Worm (Caenorhabditis elegans) whole organism, L4 larva: ENCODE measurements around the gene btbd-10.

ENCODE experiments used
- F10B5.3 ChIP-seq: sonication (generic microtip); optimal IDR thresholded peaks from 2 replicates; lab custom pipeline; 2016; ENCODE audit warnings: mild to moderate bottlenecking, missing genetic modification characterization, missing compliant biosample characterization
- F26F4.8 ChIP-seq: fragments of 200-800 bp; sonication (Bioruptor generic); conservative IDR thresholded peaks from 2 replicates; pipeline ENCODE4 v1.3.6; 2022; ENCODE audit warnings: missing genetic modification characterization, missing compliant biosample characterization
- F37D6.2 ChIP-seq: sonication (generic microtip); optimal IDR thresholded peaks from 2 replicates; lab custom pipeline; 2016; ENCODE audit warnings: mild to moderate bottlenecking, missing genetic modification characterization, missing compliant biosample characterization
- R02D3.7 ChIP-seq: fragments of 150-350 bp; sonication (generic microtip); optimal IDR thresholded peaks from 3 replicates; lab custom pipeline; 2014; ENCODE audit warnings: missing biosample characterization, missing genetic modification characterization
- Y105C5A.15 ChIP-seq: fragments of 200-800 bp; sonication (Bioruptor generic); IDR thresholded peaks from 2 replicates; pipeline ENCODE4 v1.3.6; 2022; ENCODE audit warnings: missing genetic modification characterization, missing compliant biosample characterization
- Y48G9A.11 ChIP-seq: fragments of 200-800 bp; sonication (Bioruptor generic); IDR thresholded peaks from 2 replicates; pipeline ENCODE4 v1.3.6; 2022; ENCODE audit warnings: missing genetic modification reagents, missing genetic modification characterization, missing compliant biosample characterization
- Y5F2A.4 ChIP-seq: fragments of 200-800 bp; sonication (Bioruptor generic); optimal IDR thresholded peaks from 2 replicates; lab custom pipeline; 2018; ENCODE audit warnings: mild to moderate bottlenecking, missing genetic modification characterization, missing compliant biosample characterization
- Y75B8A.6 ChIP-seq: fragments of 200-800 bp; sonication (Bioruptor generic); IDR thresholded peaks from 2 replicates; pipeline ENCODE4 v1.3.6; 2022; ENCODE audit warnings: missing genetic modification reagents, missing genetic modification characterization, missing compliant biosample characterization
- ZK337.2 ChIP-seq: fragments of 200-800 bp; sonication (Bioruptor generic); IDR thresholded peaks from 2 replicates; pipeline ENCODE4 v1.3.6; 2022; ENCODE audit warnings: missing genetic modification reagents, missing genetic modification characterization, missing compliant biosample characterization
- ZK546.5 ChIP-seq, 2 experiments: sonication (generic microtip); optimal IDR thresholded peaks; 2 replicates each; lab custom pipeline; 2017; ENCODE audit warnings: missing biosample characterization in 2 of 2, missing genetic modification characterization in 2 of 2
- aha-1 ChIP-seq: fragments of 150-350 bp; peaks from one replicate; lab custom pipeline; 2014; ENCODE audit warnings: missing biosample characterization, missing genetic modification characterization
- ama-1 ChIP-seq: fragments of 150-350 bp; optimal IDR thresholded peaks from 2 replicates; lab custom pipeline; 2014; ENCODE audit warnings: inconsistent platforms, mixed read lengths
- attf-4 ChIP-seq: sonication (generic microtip); optimal IDR thresholded peaks from 3 replicates; lab custom pipeline; 2017; ENCODE audit warnings: missing biosample characterization, missing genetic modification characterization
- ceh-32 ChIP-seq: sonication (generic microtip); optimal IDR thresholded peaks from 2 replicates; lab custom pipeline; 2016; ENCODE audit warnings: mild to moderate bottlenecking, missing genetic modification characterization, missing compliant biosample characterization; ENCODE audit not compliant: poor library complexity
- ceh-44 ChIP-seq: fragments of 200-800 bp; sonication (Bioruptor generic); IDR thresholded peaks from 2 replicates; pipeline ENCODE4 v1.3.6; 2022; ENCODE audit warnings: missing genetic modification reagents, missing genetic modification characterization, missing compliant biosample characterization
- ces-1 ChIP-seq: fragments of 150-350 bp; sonication (generic microtip); optimal IDR thresholded peaks from 4 replicates; lab custom pipeline; 2014; ENCODE audit warnings: missing biosample characterization, missing genetic modification reagents, missing genetic modification characterization
- ctbp-1 ChIP-seq: fragments of 200-800 bp; sonication (Bioruptor generic); IDR thresholded peaks from 2 replicates; pipeline ENCODE4 v1.3.6; 2022; ENCODE audit warnings: missing genetic modification reagents, missing genetic modification characterization, missing compliant biosample characterization
- daf-16 ChIP-seq, 3 experiments: sonication (generic microtip); optimal IDR thresholded peaks; 2 replicates each; lab custom pipeline; 2016 to 2017; ENCODE audit warnings: missing genetic modification characterization in 3 of 3, missing genetic modification reagents in 3 of 3, mild to moderate bottlenecking in 2 of 3, missing compliant biosample characterization in 2 of 3, missing biosample characterization in 1 of 3, moderate library complexity in 1 of 3
- dmd-6 ChIP-seq: fragments of 200-800 bp; sonication (Bioruptor generic); IDR thresholded peaks from 2 replicates; pipeline ENCODE4 v1.3.6; 2022; ENCODE audit warnings: missing genetic modification reagents, missing genetic modification characterization, missing compliant biosample characterization
- dmd-8 ChIP-seq: fragments of 200-800 bp; sonication (Bioruptor generic); IDR thresholded peaks from 2 replicates; pipeline ENCODE4 v1.3.6; 2022; ENCODE audit warnings: missing genetic modification characterization, missing compliant biosample characterization
- dmd-9 ChIP-seq: fragments of 200-800 bp; sonication (Bioruptor generic); IDR thresholded peaks from 2 replicates; pipeline ENCODE4 v1.3.6; 2022; ENCODE audit warnings: missing genetic modification reagents, missing genetic modification characterization, missing compliant biosample characterization
- dpl-1 ChIP-seq: fragments of 150-350 bp; optimal IDR thresholded peaks from 2 replicates; lab custom pipeline; 2014; ENCODE audit warnings: missing biosample characterization, missing genetic modification reagents, missing genetic modification characterization
- egl-27 ChIP-seq: sonication (generic microtip); optimal IDR thresholded peaks from 3 replicates; lab custom pipeline; 2017; ENCODE audit warnings: missing biosample characterization, missing genetic modification reagents, missing genetic modification characterization
- hlh-30 ChIP-seq: sonication (generic microtip); optimal IDR thresholded peaks from 2 replicates; lab custom pipeline; 2017; ENCODE audit warnings: antibody characterized with exemption, mild to moderate bottlenecking, missing genetic modification characterization, missing compliant biosample characterization; ENCODE audit not compliant: insufficient read depth
- hmg-1.1 ChIP-seq: fragments of 200-800 bp; sonication (Bioruptor generic); IDR thresholded peaks from 2 replicates; pipeline ENCODE4 v1.3.6; 2022; ENCODE audit warnings: missing genetic modification reagents, missing genetic modification characterization, missing compliant biosample characterization
- lin-29 ChIP-seq: fragments of 200-800 bp; sonication (Bioruptor generic); IDR thresholded peaks from 2 replicates; pipeline ENCODE4 v1.3.6; 2022; ENCODE audit warnings: missing genetic modification reagents, missing genetic modification characterization, missing compliant biosample characterization
- lsy-2 ChIP-seq, 2 experiments: fragments of 150-350 bp in 1 of 2; sonication (generic microtip) in 1 of 2; optimal IDR thresholded peaks; 2 replicates each; lab custom pipeline; 2014 to 2017; ENCODE audit warnings: missing biosample characterization in 2 of 2, missing genetic modification characterization in 2 of 2
- madf-9 ChIP-seq: fragments of 200-800 bp; sonication (Bioruptor generic); conservative IDR thresholded peaks from 2 replicates; pipeline ENCODE4 v1.3.6; 2022; ENCODE audit warnings: missing genetic modification reagents, missing genetic modification characterization, missing compliant biosample characterization
- mdl-1 ChIP-seq, 2 experiments: fragments of 150-350 bp in 1 of 2; sonication (generic microtip) in 1 of 2; optimal IDR thresholded peaks; 2 replicates each; lab custom pipeline; 2014 to 2017; ENCODE audit warnings: missing biosample characterization in 2 of 2, missing genetic modification characterization in 2 of 2
- mep-1 ChIP-seq: fragments of 150-350 bp; sonication (generic microtip); optimal IDR thresholded peaks from 3 replicates; lab custom pipeline; 2014; ENCODE audit warnings: missing biosample characterization, missing genetic modification characterization
- mes-2 ChIP-seq: sonication (generic microtip); optimal IDR thresholded peaks from 2 replicates; lab custom pipeline; 2016; ENCODE audit warnings: missing genotype, mild to moderate bottlenecking, missing genetic modification characterization, missing compliant biosample characterization; ENCODE audit not compliant: poor library complexity, severe bottlenecking
- mxl-2 ChIP-seq: fragments of 200-800 bp; sonication (Bioruptor generic); conservative IDR thresholded peaks from 2 replicates; pipeline ENCODE4 v1.3.6; 2022; ENCODE audit warnings: missing genetic modification reagents, missing genetic modification characterization, missing compliant biosample characterization
- mxl-3 ChIP-seq: fragments of 200-800 bp; sonication (Bioruptor generic); optimal IDR thresholded peaks from 2 replicates; lab custom pipeline; 2018; ENCODE audit warnings: mild to moderate bottlenecking, missing genetic modification characterization, missing compliant biosample characterization
- nhr-10 ChIP-seq: fragments of 150-350 bp; optimal IDR thresholded peaks from 2 replicates; lab custom pipeline; 2014; ENCODE audit warnings: missing biosample characterization, missing genetic modification characterization
- nhr-102 ChIP-seq: sonication (generic microtip); optimal IDR thresholded peaks from 2 replicates; lab custom pipeline; 2016; ENCODE audit warnings: mild to moderate bottlenecking, missing genetic modification characterization, moderate library complexity, missing compliant biosample characterization
- nhr-111 ChIP-seq: fragments of 200-800 bp; sonication (Bioruptor generic); optimal IDR thresholded peaks from 2 replicates; lab custom pipeline; 2018; ENCODE audit warnings: mild to moderate bottlenecking, missing genetic modification characterization, missing compliant biosample characterization
- nhr-6 ChIP-seq: fragments of 150-350 bp; optimal IDR thresholded peaks from 2 replicates; lab custom pipeline; 2014; ENCODE audit warnings: missing biosample characterization, missing genetic modification characterization
- saeg-2 ChIP-seq: fragments of 200-800 bp; sonication (Bioruptor generic); IDR thresholded peaks from 2 replicates; pipeline ENCODE4 v1.3.6; 2022; ENCODE audit warnings: missing genetic modification reagents, missing genetic modification characterization, missing compliant biosample characterization
- set-16 ChIP-seq: fragments of 200-800 bp; sonication (Bioruptor generic); IDR thresholded peaks from 2 replicates; pipeline ENCODE4 v1.3.6; 2022; ENCODE audit warnings: missing genetic modification reagents, missing genetic modification characterization, missing compliant biosample characterization
- skn-1 ChIP-seq: fragments of 150-350 bp; optimal IDR thresholded peaks from 2 replicates; lab custom pipeline; 2014; ENCODE audit warnings: missing biosample characterization, missing genetic modification characterization
- snpc-1.2 ChIP-seq: fragments of 200-800 bp; sonication (Bioruptor generic); IDR thresholded peaks from 2 replicates; pipeline ENCODE4 v1.3.6; 2022; ENCODE audit warnings: missing genetic modification reagents, missing genetic modification characterization, missing compliant biosample characterization
- spr-1 ChIP-seq: sonication (generic microtip); optimal IDR thresholded peaks from 2 replicates; lab custom pipeline; 2016; ENCODE audit warnings: mild to moderate bottlenecking, missing genetic modification characterization, missing compliant biosample characterization
- tag-97 ChIP-seq: fragments of 200-800 bp; sonication (Bioruptor generic); IDR thresholded peaks from 2 replicates; pipeline ENCODE4 v1.3.6; 2022; ENCODE audit warnings: missing genetic modification characterization, missing compliant biosample characterization
- tra-1 ChIP-seq: fragments of 200-800 bp; sonication (Bioruptor generic); IDR thresholded peaks from 2 replicates; pipeline ENCODE4 v1.3.6; 2022; ENCODE audit warnings: missing genetic modification reagents, missing genetic modification characterization, missing compliant biosample characterization
- unc-130 ChIP-seq: sonication (generic microtip); optimal IDR thresholded peaks from 2 replicates; lab custom pipeline; 2016; ENCODE audit warnings: missing genetic modification reagents, missing genetic modification characterization, missing compliant biosample characterization
- unc-39 ChIP-seq: sonication (generic microtip); optimal IDR thresholded peaks from 2 replicates; lab custom pipeline; 2017; ENCODE audit warnings: missing biosample characterization, missing genetic modification characterization
- vab-7 ChIP-seq: fragments of 200-800 bp; sonication (Bioruptor generic); IDR thresholded peaks from 2 replicates; pipeline ENCODE4 v1.3.6; 2022; ENCODE audit warnings: missing genetic modification reagents, missing genetic modification characterization, missing compliant biosample characterization
- zfp-2 ChIP-seq: sonication (generic microtip); optimal IDR thresholded peaks from 2 replicates; lab custom pipeline; 2016; ENCODE audit warnings: mild to moderate bottlenecking, missing genetic modification characterization, missing compliant biosample characterization
- zip-11 ChIP-seq: fragments of 200-800 bp; sonication (Bioruptor generic); IDR thresholded peaks from 2 replicates; pipeline ENCODE4 v1.3.6; 2022; ENCODE audit warnings: missing genetic modification characterization, missing compliant biosample characterization

Gene btbd-10

ce11 chrII:4855489-4855888, 49.3 kb upstream of the btbd-10 start (continued):
- no peak for TF ChIP-seq mxl-2
- TF ChIP-seq set-16 (GFP tag; lab: Robert Waterston, UW): no peak
- 0 out of 2 replicates have a peak, but pooled peaks have one; percentile 9 for TF ChIP-seq dmd-6
- no peak for TF ChIP-seq nhr-10 (tag; lab: Kevin White, UChicago)

ce11 chrII:4856113-4856512, 48.7 kb upstream of the btbd-10 start:
- TF ChIP-seq ces-1 (GFP tag; lab: Kevin White, UChicago) (no peak), egl-27 (tag; lab: Kevin White, UChicago) (no peak), mes-2 (no peak), hmg-1.1 (GFP tag; lab: Robert Waterston, UW) (no peak), spr-1 (no peak), Y5F2A.4 (no peak), unc-130 (no peak), R02D3.7 (tag; lab: Kevin White, UChicago) (no peak), ceh-44 (GFP tag; lab: Robert Waterston, UW) (no peak), F10B5.3 (tag; lab: Kevin White, UChicago) (no peak), ama-1 (no peak), ZK546.5 (tag; optimal IDR thresholded peaks at IDR 0.05; lab: Kevin White, UChicago) (no peak), daf-16 (GFP tag; optimal IDR thresholded peaks at IDR 0.05; lab: Kevin White, UChicago) (no peak), daf-16 (tag; optimal IDR thresholded peaks at IDR 0.05; lab: Kevin White, UChicago) (peak; percentile 2), nhr-6 (no peak), attf-4 (tag; lab: Kevin White, UChicago) (no peak), hlh-30 (tag; lab: Kevin White, UChicago) (peak; percentile 89), aha-1 (peak; percentile 13), tra-1 (GFP tag; lab: Robert Waterston, UW) (no peak), ctbp-1 (GFP tag; lab: Robert Waterston, UW) (no peak), vab-7 (no peak), dmd-9 (GFP tag; lab: Robert Waterston, UW) (no peak), madf-9 (GFP tag; lab: Robert Waterston, UW) (no peak), tag-97 (GFP tag; lab: Robert Waterston, UW) (no peak), zfp-2 (tag; lab: Kevin White, UChicago) (no peak), nhr-111 (no peak), set-16 (GFP tag; lab: Robert Waterston, UW) (no peak), lsy-2 (tag; optimal IDR thresholded peaks at IDR 0.05; lab: Kevin White, UChicago) (peak in 1 of 2 experiments; percentile 59), mxl-3 (GFP tag; lab: Kevin White, UChicago) (no peak), Y105C5A.15 (no peak), unc-39 (no peak), mep-1 (tag; lab: Kevin White, UChicago) (peak; percentile 11), dpl-1 (no peak), skn-1 (tag; lab: Kevin White, UChicago) (no peak), nhr-102 (tag; lab: Kevin White, UChicago) (no peak), ceh-32 (no peak), dmd-8 (no peak), mdl-1 (tag; optimal IDR thresholded peaks at IDR 0.05; lab: Kevin White, UChicago) (peak in 1 of 2 experiments; percentile 36), nhr-10 (tag; lab: Kevin White, UChicago) (no peak), snpc-1.2 (GFP tag; lab: Robert Waterston, UW) (no peak), ZK337.2 (GFP tag; lab: Robert Waterston, UW) (no peak), saeg-2 (GFP tag; lab: Robert Waterston, UW) (no peak), F37D6.2 (tag; lab: Kevin White, UChicago) (no peak), Y48G9A.11 (GFP tag; lab: Robert Waterston, UW) (no peak), F26F4.8 (GFP tag; lab: Robert Waterston, UW) (no peak), lin-29 (GFP tag; lab: Robert Waterston, UW) (no peak), zip-11 (GFP tag; lab: Robert Waterston, UW) (no peak), Y75B8A.6 (GFP tag; lab: Robert Waterston, UW) (no peak)
